Worm (Caenorhabditis elegans): ENCODE data around the gene ceh-41.

ce11 chrX:1850525-1850924, 2.0 kb upstream of the ceh-41 start:
- no peak for TF ChIP-seq klf-2 (GFP tag; conservative IDR thresholded peaks at IDR 0.05)
- TF ChIP-seq ztf-29 (GFP tag; IDR thresholded peaks at IDR 0.05): no peak
- no peak for TF ChIP-seq tab-1 (GFP tag; IDR thresholded peaks at IDR 0.05)
- TF ChIP-seq ref-1 (GFP tag; conservative IDR thresholded peaks at IDR 0.05): no peak
- TF ChIP-seq T22C8.4 (GFP tag; IDR thresholded peaks at IDR 0.05): no peak
- TF ChIP-seq med-1 (GFP tag; optimal IDR thresholded peaks at IDR 0.05; ENCODE audit: insufficient read depth): no peak
- TF ChIP-seq flt-1 (GFP tag; IDR thresholded peaks at IDR 0.05): no peak
